Fruit fly (Drosophila melanogaster): ENCODE measurements around the gene CG1737.

dm6 chrX:11389494-11390447, 39.4 kb downstream of the CG1737 start:
- no peak for TF ChIP-seq Crg-1 (GFP tag; optimal IDR thresholded peaks at IDR 0.05)
- TF ChIP-seq kay (GFP tag; ENCODE audit: borderline replicate concordance), result no peak
- TF ChIP-seq cic (GFP tag; optimal IDR thresholded peaks at IDR 0.05), result no peak
- no peak for TF ChIP-seq CG7045 (GFP tag; optimal IDR thresholded peaks at IDR 0.05)

Data from whole organism, adult.